Fruit fly (Drosophila melanogaster) whole organism, adult: ENCODE data around the gene CG31776.

ENCODE experiments used
- CG11617 ChIP-seq: fragments of 200-800 bp; sonication (Bioruptor generic); optimal IDR thresholded peaks from 2 replicates; lab custom pipeline; 2017; ENCODE audit warnings: mild to moderate bottlenecking, missing biosample characterization, missing genetic modification reagents, missing genetic modification characterization
- CG12768 ChIP-seq: fragments of 200-800 bp; sonication (Bioruptor generic); optimal IDR thresholded peaks from 2 replicates; lab custom pipeline; 2017; ENCODE audit warnings: missing biosample characterization, missing genetic modification characterization, mild to moderate bottlenecking, moderate library complexity, missing genetic modification reagents
- CG14711 ChIP-seq: fragments of 200-800 bp; sonication (Bioruptor generic); optimal IDR thresholded peaks from 2 replicates; lab custom pipeline; 2018; ENCODE audit warnings: missing biosample characterization, mild to moderate bottlenecking, missing genetic modification characterization, moderate library complexity
- CG1620 ChIP-seq: fragments of 200-800 bp; sonication (Bioruptor generic); optimal IDR thresholded peaks from 2 replicates; lab custom pipeline; 2016; ENCODE audit warnings: missing biosample characterization, missing genetic modification characterization
- CG5204 ChIP-seq: fragments of 200-800 bp; sonication (Bioruptor generic); optimal IDR thresholded peaks from 2 replicates; lab custom pipeline; 2016; ENCODE audit warnings: missing biosample characterization, missing genetic modification characterization
- CG7101 ChIP-seq: fragments of 200-800 bp; sonication (Bioruptor generic); optimal IDR thresholded peaks from 2 replicates; lab custom pipeline; 2018; ENCODE audit warnings: missing biosample characterization, mild to moderate bottlenecking, missing genetic modification characterization, moderate library complexity
- Crg-1 ChIP-seq: fragments of 200-800 bp; sonication (Bioruptor generic); optimal IDR thresholded peaks from 2 replicates; lab custom pipeline; 2016; ENCODE audit warnings: missing biosample characterization, missing genetic modification characterization
- bab1 ChIP-seq: fragments of 200-800 bp; sonication (Bioruptor generic); optimal IDR thresholded peaks from 3 replicates; lab custom pipeline; 2019; ENCODE audit warnings: missing biosample characterization, mild to moderate bottlenecking, missing genetic modification characterization, moderate library complexity
- cic ChIP-seq: fragments of 200-800 bp; sonication (Bioruptor generic); optimal IDR thresholded peaks from 2 replicates; lab custom pipeline; 2017; ENCODE audit warnings: missing biosample characterization, mild to moderate bottlenecking, missing genetic modification characterization, moderate library complexity
- cnc ChIP-seq, 2 experiments: fragments of >200 bp; optimal IDR thresholded peaks; 2 replicates each; lab custom pipeline; 2017
- kay ChIP-seq: fragments of 200-800 bp; sonication (Bioruptor generic); peaks from one replicate; lab custom pipeline; 2016; ENCODE audit warnings: missing biosample characterization, missing genetic modification characterization, borderline replicate concordance
- ovo ChIP-seq: fragments of 200-800 bp; sonication (Bioruptor generic); optimal IDR thresholded peaks from 2 replicates; lab custom pipeline; 2016; ENCODE audit warnings: missing biosample characterization, missing genetic modification characterization

- TF ChIP-seq ovo (GFP tag; lab: Kevin White, UChicago) (peak; percentile 48), CG12768 (peak; percentile 83), cnc (optimal IDR thresholded peaks at IDR 0.05; lab: Kevin White, UChicago) (no peak), CG1620 (GFP tag; lab: Kevin White, UChicago) (peak; percentile 75), Crg-1 (GFP tag; lab: Kevin White, UChicago) (peak; percentile 85), CG7101 (peak; percentile 84), CG14711 (tag; lab: Kevin White, UChicago) (peak; percentile 73), CG5204 (GFP tag; lab: Kevin White, UChicago) (no peak), bab1 (GFP tag; lab: Kevin White, UChicago) (peak; percentile 43), CG11617 (GFP tag; lab: Kevin White, UChicago) (peak; percentile 62), cic (GFP tag; lab: Kevin White, UChicago) (peak; percentile 15), kay (GFP tag; lab: Kevin White, UChicago) (no peak)
Observed at dm6 chr2L:3457007-3457406, 13.0 kb upstream of the CG31776 start, which contains the start of the genes Cog3 and Sec5.
